ENCODE assay signal across 1 fruit fly cellular context in the genomic region with DNA sequence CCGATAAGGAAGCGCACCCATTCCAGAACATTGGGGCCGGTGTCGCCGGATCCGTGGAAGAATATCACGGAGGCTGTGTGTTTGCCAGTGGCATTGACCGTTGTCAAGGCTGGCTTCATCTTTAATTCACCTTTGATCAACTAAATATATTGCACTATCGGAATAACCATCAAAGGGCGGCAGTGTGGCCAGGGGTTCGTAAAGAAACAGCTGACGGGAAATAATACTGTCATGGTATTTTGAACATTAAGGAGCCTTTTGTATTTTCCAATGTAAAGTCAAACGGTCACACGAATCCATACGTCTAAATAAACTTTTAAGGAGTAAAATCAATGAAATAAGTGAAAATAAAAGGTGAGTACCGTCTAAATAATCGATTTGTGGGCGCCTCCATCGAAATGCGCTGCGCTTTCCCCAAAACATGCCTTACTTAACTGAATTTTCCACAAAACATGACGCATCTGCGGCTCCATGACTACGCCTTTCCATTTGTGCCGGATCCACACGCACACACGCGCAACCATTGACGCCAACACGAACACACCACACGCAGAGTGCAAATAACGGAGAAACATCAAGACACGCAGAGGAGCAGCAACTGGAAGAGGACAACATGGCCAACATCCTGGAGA.
TF ChIP-seq lines count a peak whose summit lies in the region.

Gene CG6567, minus strand, starts transcription at position 209 of the 632 bp plus-strand sequence.
Gene CG4511, plus strand, starts transcription at position 259 of the 632 bp plus-strand sequence.

TF ChIP-seq in whole organism, embryonic, 481 proteins besides CTCF, POLR2A, EP300 and RAD21 (continued from another document):
- TF ChIP-seq Lhr (GFP tag; optimal IDR thresholded peaks at IDR 0.05; lab: Kevin White, UChicago) = peak; percentile 36
- peak; percentile 21 for TF ChIP-seq phol (tag; optimal IDR thresholded peaks at IDR 0.05; lab: Kevin White, UChicago)
- TF ChIP-seq Ptx1 (GFP tag; IDR thresholded peaks at IDR 0.05; lab: Robert Waterston, UW) = no peak
- 0 out of 4 replicates have a peak, but pooled peaks have one; percentile 35 for TF ChIP-seq Dll (GFP tag; IDR thresholded peaks at IDR 0.05; lab: Robert Waterston, UW; ENCODE audit: partially characterized antibody)
- TF ChIP-seq CG12659 (GFP tag; optimal IDR thresholded peaks at IDR 0.05; lab: Kevin White, UChicago) = peak; percentile 55
- TF ChIP-seq Oaz (GFP tag; IDR thresholded peaks at IDR 0.05; lab: Robert Waterston, UW) = no peak
- no peak for TF ChIP-seq tll (GFP tag; optimal IDR thresholded peaks at IDR 0.05; lab: Kevin White, UChicago)
- TF ChIP-seq CG7928 (GFP tag; optimal IDR thresholded peaks at IDR 0.05; lab: Kevin White, UChicago) = no peak
- TF ChIP-seq peb (GFP tag; IDR thresholded peaks at IDR 0.05; lab: Robert Waterston, UW) = no peak
- TF ChIP-seq Pdp1 (GFP tag; optimal IDR thresholded peaks at IDR 0.05; lab: Kevin White, UChicago) = peak in 1 of 2 experiments; percentile 24
- peak; percentile 89 for TF ChIP-seq YL-1 (GFP tag; optimal IDR thresholded peaks at IDR 0.05; lab: Kevin White, UChicago)
- no peak for TF ChIP-seq Ravus (GFP tag; IDR thresholded peaks at IDR 0.05; lab: Robert Waterston, UW)
- TF ChIP-seq HmgZ (tag; optimal IDR thresholded peaks at IDR 0.05; lab: Kevin White, UChicago) = peak; percentile 12
- TF ChIP-seq CG13287 (GFP tag; IDR thresholded peaks at IDR 0.05; lab: Robert Waterston, UW; ENCODE audit: partially characterized antibody) = peak; percentile 36; the same call in 1 of the 2 replicates
- peak; percentile 80 for TF ChIP-seq Med (GFP tag; lab: Kevin White, UChicago)
- TF ChIP-seq CoRest (tag; optimal IDR thresholded peaks at IDR 0.05; lab: Kevin White, UChicago) = peak; percentile 11
- no peak for TF ChIP-seq Sox102F (GFP tag; optimal IDR thresholded peaks at IDR 0.05; lab: Kevin White, UChicago)
- no peak for TF ChIP-seq CG7987 (GFP tag; optimal IDR thresholded peaks at IDR 0.05; lab: Kevin White, UChicago)
- peak; percentile 48; the same call in 1 of the 2 replicates for TF ChIP-seq amos (GFP tag; IDR thresholded peaks at IDR 0.05; lab: Robert Waterston, UW; ENCODE audit: partially characterized antibody)
- no peak for TF ChIP-seq Optix (GFP tag; IDR thresholded peaks at IDR 0.05; lab: Robert Waterston, UW)
- TF ChIP-seq stwl (tag; optimal IDR thresholded peaks at IDR 0.05; lab: Kevin White, UChicago) = peak; percentile 60
- peak; percentile 80 for TF ChIP-seq pzg (GFP tag; optimal IDR thresholded peaks at IDR 0.05; lab: Kevin White, UChicago)
- TF ChIP-seq Scr (GFP tag; IDR thresholded peaks at IDR 0.05; lab: Robert Waterston, UW; ENCODE audit: partially characterized antibody) = peak; percentile 38
- peak; percentile 57 for TF ChIP-seq trem (tag; optimal IDR thresholded peaks at IDR 0.05; lab: Kevin White, UChicago)
- TF ChIP-seq CG14710 (tag; optimal IDR thresholded peaks at IDR 0.05; lab: Kevin White, UChicago) = peak; percentile 31
- TF ChIP-seq CG13775 (GFP tag; optimal IDR thresholded peaks at IDR 0.05; lab: Kevin White, UChicago) = peak; percentile 4
- TF ChIP-seq knrl (GFP tag; IDR thresholded peaks at IDR 0.05; lab: Robert Waterston, UW; ENCODE audit: partially characterized antibody) = peak; percentile 35; the same call in 1 of the 3 replicates
- no peak for TF ChIP-seq chn (GFP tag; optimal IDR thresholded peaks at IDR 0.05; lab: Kevin White, UChicago)
- no peak for TF ChIP-seq CG11085 (GFP tag; IDR thresholded peaks at IDR 0.05; lab: Robert Waterston, UW)
- no peak for TF ChIP-seq salm (tag; optimal IDR thresholded peaks at IDR 0.05; lab: Kevin White, UChicago)
- TF ChIP-seq CG3726 (GFP tag; IDR thresholded peaks at IDR 0.05; lab: Robert Waterston, UW) = no peak
- TF ChIP-seq CG17829 (tag; optimal IDR thresholded peaks at IDR 0.05; lab: Kevin White, UChicago) = peak; percentile 50
- no peak for TF ChIP-seq wek (GFP tag; optimal IDR thresholded peaks at IDR 0.05; lab: Kevin White, UChicago)
- TF ChIP-seq BEAF-32 (GFP tag; optimal IDR thresholded peaks at IDR 0.05; lab: Kevin White, UChicago) = peak; percentile 56
- TF ChIP-seq CG16813 (GFP tag; IDR thresholded peaks at IDR 0.05; lab: Robert Waterston, UW; ENCODE audit: partially characterized antibody) = no peak
- TF ChIP-seq gcm (GFP tag; optimal IDR thresholded peaks at IDR 0.05; lab: Kevin White, UChicago) = peak; percentile 8
- peak; percentile 68 for TF ChIP-seq MESR4 (GFP tag; optimal IDR thresholded peaks at IDR 0.05; lab: Kevin White, UChicago)
- no peak for TF ChIP-seq gsb (GFP tag; IDR thresholded peaks at IDR 0.05; lab: Robert Waterston, UW)
- TF ChIP-seq CG6175 (GFP tag; IDR thresholded peaks at IDR 0.05; lab: Robert Waterston, UW) = 0 out of 3 replicates have a peak, but pooled peaks have one; percentile 16
- TF ChIP-seq E2f2 (GFP tag; IDR thresholded peaks at IDR 0.05; lab: Robert Waterston, UW) = peak; percentile 32
- TF ChIP-seq Sry-δ (GFP tag; optimal IDR thresholded peaks at IDR 0.05; lab: Kevin White, UChicago) = peak; percentile 19
- peak; percentile 45 for TF ChIP-seq Ets97D (GFP tag; optimal IDR thresholded peaks at IDR 0.05; lab: Kevin White, UChicago)
- no peak for TF ChIP-seq yki (optimal IDR thresholded peaks at IDR 0.05; lab: Kevin White, UChicago)
- peak; percentile 76 for TF ChIP-seq Sin3A (optimal IDR thresholded peaks at IDR 0.05; lab: Kevin White, UChicago)
- TF ChIP-seq CHES-1-like (GFP tag; optimal IDR thresholded peaks at IDR 0.05; lab: Kevin White, UChicago) = peak; percentile 38
- TF ChIP-seq cg (GFP tag; optimal IDR thresholded peaks at IDR 0.05; lab: Kevin White, UChicago) = peak; percentile 81
- TF ChIP-seq CG4617 (GFP tag; optimal IDR thresholded peaks at IDR 0.05; lab: Kevin White, UChicago; ENCODE audit: borderline replicate concordance) = peak; percentile 72
- TF ChIP-seq CG8944 (GFP tag; optimal IDR thresholded peaks at IDR 0.05; lab: Kevin White, UChicago) = no peak
- TF ChIP-seq Fer1 (GFP tag; optimal IDR thresholded peaks at IDR 0.05; lab: Kevin White, UChicago) = peak; percentile 22
- TF ChIP-seq CG34376 (GFP tag; optimal IDR thresholded peaks at IDR 0.05; lab: Kevin White, UChicago) = peak; percentile 6
- peak; percentile 48 for TF ChIP-seq sug (tag; optimal IDR thresholded peaks at IDR 0.05; lab: Kevin White, UChicago)
- no peak for TF ChIP-seq onecut (GFP tag; IDR thresholded peaks at IDR 0.05; lab: Robert Waterston, UW)
- peak; percentile 7 for TF ChIP-seq CG2116 (GFP tag; optimal IDR thresholded peaks at IDR 0.05; lab: Kevin White, UChicago)
- TF ChIP-seq CG12769 (tag; optimal IDR thresholded peaks at IDR 0.05; lab: Kevin White, UChicago) = no peak
- TF ChIP-seq nau (GFP tag; optimal IDR thresholded peaks at IDR 0.05; lab: Kevin White, UChicago) = no peak
- no peak for TF ChIP-seq CG2202 (tag; optimal IDR thresholded peaks at IDR 0.05; lab: Kevin White, UChicago)
- peak; percentile 84 for TF ChIP-seq tx (GFP tag; optimal IDR thresholded peaks at IDR 0.05; lab: Kevin White, UChicago)
- peak; percentile 56 to 95 for TF ChIP-seq crp (GFP tag; optimal IDR thresholded peaks at IDR 0.05; lab: Kevin White, UChicago)
- peak; percentile 93 for TF ChIP-seq gfzf (GFP tag; optimal IDR thresholded peaks at IDR 0.05; lab: Kevin White, UChicago)
- TF ChIP-seq CG17612 (GFP tag; IDR thresholded peaks at IDR 0.05; lab: Robert Waterston, UW) = no peak
- TF ChIP-seq CG1603 (tag; optimal IDR thresholded peaks at IDR 0.05; lab: Kevin White, UChicago) = peak; percentile 55
- no peak for TF ChIP-seq ac (GFP tag; optimal IDR thresholded peaks at IDR 0.05; lab: Kevin White, UChicago)
TF ChIP-seq in whole organism, embryonic: peak in this region for 50.
